Fruit fly (Drosophila melanogaster) whole organism: ENCODE results near the gene CG31870.

Source experiments
- CG8478 ChIP-seq: fragments of >200 bp; optimal IDR thresholded peaks from 2 replicates; lab custom pipeline; 2018; ENCODE audit warnings: inconsistent platforms
- EcR ChIP-seq, 2 experiments: fragments of >200 bp; optimal IDR thresholded peaks; 2 replicates each; lab custom pipeline; 2017; ENCODE audit warnings: missing biosample characterization in 2 of 2, missing genetic modification characterization in 2 of 2, missing genetic modification reagents in 2 of 2
- pan ChIP-seq: fragments of >200 bp; optimal IDR thresholded peaks from 2 replicates; lab custom pipeline; 2017
- psq ChIP-seq: fragments of >200 bp; optimal IDR thresholded peaks from 2 replicates; lab custom pipeline; 2017
- usp ChIP-seq: fragments of >200 bp; optimal IDR thresholded peaks from 2 replicates; lab custom pipeline; 2017; ENCODE audit warnings: missing biosample characterization, missing genetic modification characterization, mixed read lengths

DNA sequence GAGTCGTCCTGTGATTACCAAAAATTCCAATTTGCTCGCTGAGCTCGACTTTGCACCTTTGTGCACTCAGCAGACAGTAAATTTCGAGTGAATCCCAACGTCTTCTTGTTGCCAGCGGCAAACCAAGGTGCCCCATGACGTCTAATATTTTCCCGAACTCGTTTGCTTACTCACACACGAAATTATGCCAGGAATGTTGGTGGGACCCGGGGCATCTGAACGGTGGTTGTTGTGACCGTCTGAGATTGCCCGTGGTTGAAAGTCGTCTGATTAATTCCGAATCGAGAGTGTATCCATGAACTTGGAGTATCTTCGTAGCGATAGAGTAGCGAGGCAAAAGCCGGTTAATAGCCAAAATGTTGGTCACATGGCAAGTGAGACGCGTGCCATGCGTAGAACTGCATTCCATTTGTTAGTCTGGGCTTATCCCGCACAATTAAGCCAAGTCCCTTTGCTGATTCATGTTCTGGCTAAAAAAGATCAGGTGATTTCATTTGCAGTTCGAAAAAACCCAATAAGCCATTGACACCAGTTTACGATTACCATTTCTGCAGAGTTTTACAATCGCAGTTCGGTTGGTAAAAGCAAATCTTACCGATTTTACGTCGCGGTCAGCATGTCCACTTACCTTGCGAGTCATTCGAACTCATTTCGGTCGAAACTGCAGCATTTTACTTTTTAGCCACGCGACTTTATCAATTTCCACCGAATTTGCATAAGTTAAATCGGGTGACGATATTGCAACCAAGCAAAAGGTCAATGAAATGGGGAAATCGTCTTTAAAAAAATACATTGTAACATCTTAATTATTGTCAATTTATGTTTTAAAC lies 12.1 kb downstream of the CG31870 start:
- TF ChIP-seq pan (lab: Kevin White, UChicago) = no peak
- TF ChIP-seq usp (GFP tag; lab: Kevin White, UChicago) = no peak
- no peak for TF ChIP-seq CG8478 (lab: Kevin White, UChicago)
- no peak for TF ChIP-seq EcR (GFP tag; optimal IDR thresholded peaks at IDR 0.05; lab: Kevin White, UChicago)
- no peak for TF ChIP-seq psq
